Worm (Caenorhabditis elegans) whole organism, young adult: ENCODE results near the gene srh-287.

ENCODE experiments used
- F33H1.4 ChIP-seq: fragments of 200-800 bp; sonication (Bioruptor generic); IDR thresholded peaks from 2 replicates; pipeline ENCODE4 v1.3.6; 2022; ENCODE audit warnings: missing genetic modification reagents, missing genetic modification characterization, missing compliant biosample characterization
- F52B5.7 ChIP-seq: sonication (generic microtip); optimal IDR thresholded peaks from 2 replicates; lab custom pipeline; 2016; ENCODE audit warnings: mild to moderate bottlenecking, missing genetic modification characterization, missing compliant biosample characterization
- aptf-3 ChIP-seq: fragments of 200-800 bp; sonication (Bioruptor generic); IDR thresholded peaks from 2 replicates; pipeline ENCODE4 v1.3.6; 2022; ENCODE audit warnings: missing genetic modification characterization, missing compliant biosample characterization
- lin-26 ChIP-seq: fragments of 200-800 bp; sonication (Bioruptor generic); IDR thresholded peaks from 2 replicates; pipeline ENCODE4 v1.3.6; 2022; ENCODE audit warnings: missing genetic modification reagents, missing genetic modification characterization, missing compliant biosample characterization
- snpc-4 ChIP-seq, 5 experiments: fragments of 150-350 bp in 1 of 5; sonication (generic microtip) in 4 of 5; optimal IDR thresholded peaks; 2 replicates each; lab custom pipeline; 2014 to 2018; ENCODE audit warnings: missing genetic modification characterization in 5 of 5, missing biosample characterization in 3 of 5, antibody characterized with exemption in 2 of 5, mild to moderate bottlenecking in 2 of 5, missing compliant biosample characterization in 2 of 5, missing genotype in 2 of 5, moderate library complexity in 2 of 5, missing genetic modification reagents in 1 of 5

ce11 chrV:17773108-17773507 is 27.5 kb upstream of the srh-287 start, which contains the start of gene sre-21:
- no peak for TF ChIP-seq F52B5.7 (tag; lab: Kevin White, UChicago)
- no peak for TF ChIP-seq F33H1.4
- no peak for TF ChIP-seq lin-26
- no peak for TF ChIP-seq snpc-4 (GFP tag; optimal IDR thresholded peaks at IDR 0.05; lab: Kevin White, UChicago)
- no peak for TF ChIP-seq snpc-4 (tag; optimal IDR thresholded peaks at IDR 0.05; lab: Kevin White, UChicago)
- no peak for TF ChIP-seq aptf-3 (GFP tag; lab: Robert Waterston, UW)
